Fruit fly (Drosophila melanogaster): ENCODE results near the gene CG5790.

The CG5790 gene

DNA sequence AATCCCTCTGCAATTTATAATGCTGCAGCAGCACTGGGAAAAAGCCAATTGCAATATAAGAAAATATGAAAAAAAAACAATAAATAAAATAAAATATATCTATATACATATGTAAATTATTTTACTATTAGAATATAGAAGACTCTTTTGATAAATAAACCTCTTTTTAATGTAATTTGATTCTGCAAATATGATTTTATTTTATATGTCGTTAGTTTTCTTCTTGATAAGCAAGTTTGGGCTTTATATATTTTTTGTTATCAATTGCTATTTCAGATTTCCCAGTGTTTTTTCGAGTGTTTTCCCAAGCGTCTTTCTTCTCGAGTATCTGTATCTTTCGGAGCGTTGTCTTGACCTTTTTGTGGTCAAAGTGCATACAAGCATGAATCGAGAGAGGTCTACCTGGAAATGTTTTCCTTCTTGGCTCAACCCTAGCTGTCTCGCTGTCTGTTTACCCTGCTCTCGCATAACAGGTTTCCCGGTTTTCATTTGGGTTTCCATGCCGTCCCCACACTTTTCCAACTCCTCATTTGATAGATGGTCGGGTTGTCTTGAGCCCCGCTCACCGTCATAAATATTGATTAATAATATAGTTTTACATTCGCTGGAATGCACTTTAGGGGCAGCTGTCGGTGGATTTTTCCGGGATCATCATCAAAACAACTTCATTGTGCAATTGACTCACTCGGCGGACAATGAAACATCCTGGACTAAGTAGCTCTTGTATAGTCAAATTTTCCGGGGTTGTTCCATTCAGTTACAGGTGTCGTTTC, 10.6 kb downstream of the CG5790 start:
- TF ChIP-seq Dll (optimal IDR thresholded peaks at IDR 0.05) (no peak), EcR (GFP tag; optimal IDR thresholded peaks at IDR 0.05) (no peak)

dm6 chr2L:18307823-18308222, 13.2 kb downstream of the CG5790 start:
- TF ChIP-seq EcR (GFP tag; optimal IDR thresholded peaks at IDR 0.05) (no peak), pan (optimal IDR thresholded peaks at IDR 0.05) (no peak), CG8478 (optimal IDR thresholded peaks at IDR 0.05) (no peak), Dll (optimal IDR thresholded peaks at IDR 0.05) (no peak), usp (GFP tag; optimal IDR thresholded peaks at IDR 0.05) (no peak), psq (optimal IDR thresholded peaks at IDR 0.05) (no peak)

DNA sequence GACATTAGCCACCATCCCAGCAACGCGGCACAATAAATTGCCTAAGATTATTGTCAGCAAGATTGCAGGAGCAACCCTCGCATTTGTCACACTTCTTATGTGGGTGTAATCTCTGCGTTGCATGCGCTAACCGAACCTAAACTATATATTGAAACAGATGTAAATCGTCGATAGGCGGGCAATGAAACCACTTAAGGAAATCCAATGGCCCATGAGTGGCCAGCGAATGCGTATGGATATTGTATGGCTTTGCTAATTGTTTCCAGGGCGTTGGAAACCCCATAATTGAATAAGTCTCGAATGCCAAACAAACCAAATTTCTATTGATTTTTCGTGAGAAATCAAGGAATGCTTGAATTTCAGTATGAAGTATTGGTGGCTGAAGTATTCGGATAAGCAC, 14.0 kb downstream of the CG5790 start:
- no peak for TF ChIP-seq usp (GFP tag; optimal IDR thresholded peaks at IDR 0.05)
- no peak for TF ChIP-seq CG8478 (optimal IDR thresholded peaks at IDR 0.05)
- TF ChIP-seq EcR (GFP tag; optimal IDR thresholded peaks at IDR 0.05): no peak
- no peak for TF ChIP-seq Dll (optimal IDR thresholded peaks at IDR 0.05)
- no peak for TF ChIP-seq psq (optimal IDR thresholded peaks at IDR 0.05)
- no peak for TF ChIP-seq pan (optimal IDR thresholded peaks at IDR 0.05)

DNA sequence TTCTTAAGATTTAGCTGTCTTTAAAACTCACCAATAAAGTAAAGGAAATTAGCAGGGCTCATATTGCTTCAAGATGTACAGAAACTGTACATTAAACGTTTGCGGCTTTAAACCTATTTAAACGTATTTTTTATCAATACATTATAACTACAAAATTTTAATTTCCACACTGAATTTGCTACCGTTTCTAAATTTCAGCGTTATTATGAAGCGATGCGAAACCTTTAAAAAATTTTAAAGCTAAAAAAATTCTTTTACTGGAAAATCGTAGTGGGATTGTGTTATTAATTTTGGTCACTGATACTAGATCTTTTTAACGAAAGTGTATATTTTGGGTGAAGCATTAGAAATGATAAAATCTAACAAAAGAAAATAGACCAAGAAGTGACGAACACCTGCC, 14.7 kb downstream of the CG5790 start, which contains the start of gene CG43354:
CG43354 (minus strand) TSS at position 101 of the 400 bp plus-strand sequence.
- no peak for TF ChIP-seq Dll (optimal IDR thresholded peaks at IDR 0.05)
- no peak for TF ChIP-seq CG8478 (optimal IDR thresholded peaks at IDR 0.05)
- no peak for TF ChIP-seq usp (GFP tag; optimal IDR thresholded peaks at IDR 0.05)
- TF ChIP-seq pan (optimal IDR thresholded peaks at IDR 0.05): no peak
- no peak for TF ChIP-seq EcR (GFP tag; optimal IDR thresholded peaks at IDR 0.05)
- TF ChIP-seq psq (optimal IDR thresholded peaks at IDR 0.05): no peak

dm6 chr2L:18310489-18310888, 15.8 kb downstream of the CG5790 start:
- TF ChIP-seq Dll (optimal IDR thresholded peaks at IDR 0.05) (no peak), EcR (GFP tag; optimal IDR thresholded peaks at IDR 0.05) (no peak), usp (GFP tag; optimal IDR thresholded peaks at IDR 0.05) (no peak), pan (optimal IDR thresholded peaks at IDR 0.05) (no peak), psq (optimal IDR thresholded peaks at IDR 0.05) (no peak), CG8478 (optimal IDR thresholded peaks at IDR 0.05) (no peak)

DNA sequence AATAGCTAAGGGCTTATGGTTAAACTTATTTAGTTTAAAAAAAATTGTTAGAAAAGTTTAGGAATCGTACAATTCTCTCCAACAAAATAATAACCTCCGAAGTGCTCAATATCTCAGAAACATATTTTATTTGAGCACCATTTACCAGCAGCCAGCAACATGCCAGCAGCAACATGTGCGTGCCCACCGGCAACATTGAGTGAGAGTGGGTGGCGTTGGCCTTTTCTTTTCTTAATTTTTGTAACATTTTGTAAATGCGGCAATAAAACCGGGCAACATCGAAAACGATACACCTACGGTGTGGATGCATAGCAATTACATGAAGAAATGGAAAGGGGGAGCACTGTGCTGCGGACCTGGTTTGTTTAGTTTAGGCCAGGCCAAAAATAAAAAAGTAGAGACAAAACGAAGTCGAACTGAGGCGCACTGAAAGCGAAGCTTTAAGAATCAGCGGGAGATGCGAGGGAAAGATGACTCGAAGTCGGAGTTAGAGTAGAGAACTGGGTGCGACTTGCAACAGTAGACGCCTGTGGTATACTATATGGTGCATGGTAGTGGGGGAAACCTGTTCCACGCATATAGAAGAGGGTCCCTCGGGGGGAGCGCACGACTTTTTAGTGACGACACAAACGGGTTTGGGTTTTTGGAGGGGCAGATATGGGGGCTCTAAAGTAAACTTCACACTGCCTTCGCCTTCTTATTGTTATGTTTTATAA, 17.1 kb downstream of the CG5790 start:
- TF ChIP-seq pan (optimal IDR thresholded peaks at IDR 0.05) (no peak), CG8478 (optimal IDR thresholded peaks at IDR 0.05) (no peak), psq (optimal IDR thresholded peaks at IDR 0.05) (no peak), EcR (GFP tag; optimal IDR thresholded peaks at IDR 0.05) (no peak), Dll (optimal IDR thresholded peaks at IDR 0.05) (no peak), usp (GFP tag; optimal IDR thresholded peaks at IDR 0.05) (no peak)

dm6 chr2L:18312309-18312708, 17.7 kb downstream of the CG5790 start:
- no peak for TF ChIP-seq EcR (GFP tag; optimal IDR thresholded peaks at IDR 0.05)
- no peak for TF ChIP-seq CG8478 (optimal IDR thresholded peaks at IDR 0.05)
- TF ChIP-seq pan (optimal IDR thresholded peaks at IDR 0.05): no peak
- no peak for TF ChIP-seq Dll (optimal IDR thresholded peaks at IDR 0.05)
- no peak for TF ChIP-seq psq (optimal IDR thresholded peaks at IDR 0.05)
- TF ChIP-seq usp (GFP tag; optimal IDR thresholded peaks at IDR 0.05): no peak

DNA sequence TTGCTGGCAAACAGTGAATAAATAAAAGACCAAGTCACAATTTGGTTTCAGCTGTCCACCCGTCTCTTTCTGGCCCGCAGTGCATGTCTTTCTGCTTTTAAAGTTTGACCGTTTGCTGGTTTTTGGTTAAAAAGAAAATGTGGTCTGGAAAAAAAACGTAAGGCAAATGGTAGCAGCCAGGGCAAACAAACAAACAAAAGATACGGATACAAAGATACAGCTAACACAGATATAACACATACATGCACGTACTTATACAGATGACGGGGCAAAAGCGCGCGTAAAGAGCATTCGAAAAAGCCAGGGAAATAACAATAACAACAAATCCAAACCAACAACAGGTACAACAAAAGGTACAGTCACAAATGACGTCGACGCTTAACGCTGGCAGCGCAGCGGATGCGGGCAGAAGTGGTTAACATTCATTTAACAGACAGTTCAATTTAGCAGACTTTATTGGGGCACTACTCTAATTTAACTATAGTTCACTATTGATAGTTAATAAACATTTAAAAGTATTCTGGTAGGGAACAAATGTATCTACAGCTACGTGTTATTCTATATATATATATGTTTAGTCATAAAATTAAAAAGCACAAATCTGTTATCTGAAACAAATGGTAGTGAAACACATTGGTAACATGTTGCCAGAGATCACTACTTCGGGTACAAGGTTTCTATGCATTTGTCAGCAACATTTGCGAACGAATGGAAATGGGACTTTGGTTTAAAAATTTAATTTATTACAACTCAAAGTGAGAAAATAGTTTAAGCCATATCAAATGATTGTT, 19.5 kb downstream of the CG5790 start:
- TF ChIP-seq EcR (GFP tag; optimal IDR thresholded peaks at IDR 0.05) (no peak), Dll (optimal IDR thresholded peaks at IDR 0.05) (no peak), pan (optimal IDR thresholded peaks at IDR 0.05) (no peak), CG8478 (optimal IDR thresholded peaks at IDR 0.05) (no peak)

- TF ChIP-seq psq (optimal IDR thresholded peaks at IDR 0.05): no peak
- TF ChIP-seq usp (GFP tag; optimal IDR thresholded peaks at IDR 0.05): no peak
- no peak for TF ChIP-seq Dll (optimal IDR thresholded peaks at IDR 0.05)
- TF ChIP-seq CG8478 (optimal IDR thresholded peaks at IDR 0.05): no peak
- TF ChIP-seq pan (optimal IDR thresholded peaks at IDR 0.05): no peak
- no peak for TF ChIP-seq EcR (GFP tag; optimal IDR thresholded peaks at IDR 0.05)
Measured at dm6 chr2L:18315454-18315853, 20.8 kb downstream of the CG5790 start.

DNA sequence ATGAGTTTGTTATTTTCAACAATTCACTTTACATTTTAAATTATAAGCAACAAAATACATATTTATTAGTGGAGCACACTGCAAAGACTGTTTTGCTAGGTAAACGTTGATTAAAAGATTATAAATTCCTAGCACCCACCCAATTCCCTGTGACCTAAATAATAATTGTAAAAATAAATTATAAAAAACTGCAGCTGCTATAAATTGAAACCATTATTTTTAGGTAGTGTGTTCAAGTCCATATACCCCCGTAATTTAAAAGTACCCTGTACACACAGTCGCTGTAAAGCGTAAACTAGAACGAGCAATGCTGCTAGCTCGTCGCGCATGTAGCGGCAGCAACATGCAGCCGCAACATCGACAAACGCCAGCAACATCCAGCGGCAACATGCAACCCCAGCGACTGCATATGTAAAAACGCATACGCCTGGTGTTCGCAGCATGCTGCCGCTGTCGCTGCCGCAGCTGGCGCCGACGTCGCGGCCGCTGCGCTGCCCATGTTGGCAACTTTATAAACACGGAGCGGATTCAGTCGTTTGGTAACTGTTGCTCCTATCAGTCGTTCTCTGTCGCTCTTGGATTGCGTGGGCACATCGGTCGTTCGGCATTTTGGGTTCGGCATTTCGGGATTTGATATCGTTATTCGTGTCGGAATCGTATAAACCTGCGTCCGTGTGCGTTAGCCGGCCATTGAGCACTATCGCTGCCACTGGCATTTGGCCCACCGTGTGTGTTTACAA, 25.1 kb downstream of the CG5790 start, which contains the start of gene Fas3:
Fas3 (plus strand) TSS at position 526 of the 740 bp plus-strand sequence.
- TF ChIP-seq CG8478 (optimal IDR thresholded peaks at IDR 0.05): no peak
- TF ChIP-seq EcR (GFP tag; optimal IDR thresholded peaks at IDR 0.05): no peak
- peak; percentile 1 for TF ChIP-seq Dll (optimal IDR thresholded peaks at IDR 0.05)
- no peak for TF ChIP-seq pan (optimal IDR thresholded peaks at IDR 0.05)

DNA sequence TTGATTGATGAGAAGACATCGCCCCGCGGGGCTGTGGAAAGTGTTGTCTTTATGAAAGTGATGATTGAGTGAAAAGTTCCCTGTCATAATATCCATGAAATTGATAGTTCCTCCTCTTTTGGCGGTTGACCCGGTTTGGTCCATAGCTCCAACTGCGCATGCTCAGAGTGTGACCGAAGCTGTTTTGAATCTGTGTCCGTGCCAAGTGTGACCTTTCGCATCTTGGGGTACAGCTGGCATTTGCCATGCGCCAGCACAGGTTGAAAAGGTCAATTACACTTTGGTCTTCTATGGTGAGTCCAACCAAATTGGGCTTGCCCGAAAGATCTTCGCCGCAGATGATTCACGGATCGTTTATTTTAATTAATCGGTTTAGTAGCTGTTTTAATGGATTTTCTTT, 26.3 kb downstream of the CG5790 start:
- TF ChIP-seq psq (optimal IDR thresholded peaks at IDR 0.05): no peak
- TF ChIP-seq CG8478 (optimal IDR thresholded peaks at IDR 0.05): no peak
- TF ChIP-seq Dll (optimal IDR thresholded peaks at IDR 0.05): no peak
- TF ChIP-seq EcR (GFP tag; optimal IDR thresholded peaks at IDR 0.05): no peak
- no peak for TF ChIP-seq usp (GFP tag; optimal IDR thresholded peaks at IDR 0.05)
- no peak for TF ChIP-seq pan (optimal IDR thresholded peaks at IDR 0.05)

All from whole organism.